Worm (Caenorhabditis elegans) whole organism, mixed stage, embryonic: ENCODE data around the gene T25D1.2.
"Not testable (repeated sequence)": the region's sequence is repeated elsewhere in the genome, so short reads cannot be mapped to it uniquely, and the experiment has no call there.

Source experiments
- blmp-1 ChIP-seq: fragments of 150-350 bp; optimal IDR thresholded peaks from 2 replicates; lab custom pipeline; 2014; ENCODE audit warnings: missing biosample characterization, missing genetic modification characterization
- ceh-39 ChIP-seq: fragments of 150-350 bp; optimal IDR thresholded peaks from 2 replicates; lab custom pipeline; 2014; ENCODE audit warnings: missing biosample characterization, missing genetic modification characterization
- ceh-43 ChIP-seq: fragments of 200-800 bp; sonication (Bioruptor generic); optimal IDR thresholded peaks from 2 replicates; lab custom pipeline; 2018; ENCODE audit warnings: mild to moderate bottlenecking, missing genetic modification characterization, moderate library complexity, missing compliant biosample characterization
- ceh-83 ChIP-seq: fragments of 200-800 bp; sonication (Bioruptor generic); optimal IDR thresholded peaks from 2 replicates; lab custom pipeline; 2018; ENCODE audit warnings: mild to moderate bottlenecking, missing genetic modification characterization, missing compliant biosample characterization
- ces-1 ChIP-seq: fragments of 150-350 bp; optimal IDR thresholded peaks from 2 replicates; lab custom pipeline; 2014; ENCODE audit warnings: missing biosample characterization, missing genetic modification reagents, missing genetic modification characterization
- cnd-1 ChIP-seq: fragments of 200-800 bp; sonication (Bioruptor generic); optimal IDR thresholded peaks from 2 replicates; lab custom pipeline; 2018; ENCODE audit warnings: mild to moderate bottlenecking, missing genetic modification characterization, missing compliant biosample characterization
- drap-1 ChIP-seq: fragments of 200-800 bp; sonication (Bioruptor generic); optimal IDR thresholded peaks from 3 replicates; lab custom pipeline; 2018; ENCODE audit warnings: mild to moderate bottlenecking, missing genetic modification characterization, missing compliant biosample characterization
- elt-1 ChIP-seq: sonication (generic microtip); optimal IDR thresholded peaks from 2 replicates; lab custom pipeline; 2017; ENCODE audit warnings: missing genetic modification characterization, mild to moderate bottlenecking, missing compliant biosample characterization, antibody characterized with exemption, moderate library complexity, borderline replicate concordance; ENCODE audit not compliant: insufficient read depth
- elt-3 ChIP-seq: fragments of 150-350 bp; optimal IDR thresholded peaks from 2 replicates; lab custom pipeline; 2014; ENCODE audit warnings: missing biosample characterization, missing genetic modification characterization
- flh-1 ChIP-seq: fragments of 200-800 bp; sonication (Bioruptor generic); optimal IDR thresholded peaks from 2 replicates; lab custom pipeline; 2018; ENCODE audit warnings: mild to moderate bottlenecking, missing genetic modification characterization, moderate library complexity, missing compliant biosample characterization
- ham-2 ChIP-seq: fragments of 200-800 bp; sonication (Bioruptor generic); optimal IDR thresholded peaks from 2 replicates; lab custom pipeline; 2018; ENCODE audit warnings: mild to moderate bottlenecking, missing genetic modification characterization, missing compliant biosample characterization
- lin-13 ChIP-seq: fragments of 150-350 bp; optimal IDR thresholded peaks from 2 replicates; lab custom pipeline; 2014; ENCODE audit warnings: missing biosample characterization, missing genetic modification characterization
- lin-32 ChIP-seq: fragments of 200-800 bp; sonication (Bioruptor generic); optimal IDR thresholded peaks from 2 replicates; lab custom pipeline; 2018; ENCODE audit warnings: mild to moderate bottlenecking, missing genetic modification characterization, missing compliant biosample characterization
- lsy-2 ChIP-seq: fragments of 150-350 bp; optimal IDR thresholded peaks from 2 replicates; lab custom pipeline; 2014; ENCODE audit warnings: missing biosample characterization, missing genetic modification characterization
- mab-5 ChIP-seq: fragments of 150-350 bp; optimal IDR thresholded peaks from 2 replicates; lab custom pipeline; 2014; ENCODE audit warnings: missing biosample characterization, missing genetic modification characterization
- mep-1 ChIP-seq: fragments of 150-350 bp; optimal IDR thresholded peaks from 2 replicates; lab custom pipeline; 2017; ENCODE audit warnings: missing biosample characterization, missing genetic modification reagents, missing genetic modification characterization, inconsistent platforms
- mls-2 ChIP-seq: sonication (generic microtip); optimal IDR thresholded peaks from 2 replicates; lab custom pipeline; 2016; ENCODE audit warnings: mild to moderate bottlenecking, missing genetic modification characterization, moderate library complexity, missing compliant biosample characterization
- nhr-2 ChIP-seq: fragments of 150-350 bp; optimal IDR thresholded peaks from 2 replicates; lab custom pipeline; 2014; ENCODE audit warnings: missing biosample characterization, missing genetic modification characterization
- nhr-237 ChIP-seq: fragments of 150-350 bp; optimal IDR thresholded peaks from 2 replicates; lab custom pipeline; 2014; ENCODE audit warnings: missing biosample characterization, missing genetic modification characterization
- nhr-28 ChIP-seq: fragments of 150-350 bp; optimal IDR thresholded peaks from 2 replicates; lab custom pipeline; 2014; ENCODE audit warnings: missing biosample characterization, missing genetic modification characterization
- nhr-76 ChIP-seq: sonication (generic microtip); optimal IDR thresholded peaks from 2 replicates; lab custom pipeline; 2017; ENCODE audit warnings: missing biosample characterization, missing genetic modification characterization
- pha-4 ChIP-seq: fragments of 150-350 bp; optimal IDR thresholded peaks from 2 replicates; lab custom pipeline; 2018; ENCODE audit warnings: missing biosample characterization, missing genetic modification reagents, missing genetic modification characterization
- sem-2 ChIP-seq: fragments of 200-800 bp; sonication (Bioruptor generic); optimal IDR thresholded peaks from 2 replicates; lab custom pipeline; 2018; ENCODE audit warnings: mild to moderate bottlenecking, missing genetic modification characterization, missing compliant biosample characterization
- snpc-4 ChIP-seq: fragments of 150-350 bp; optimal IDR thresholded peaks from 2 replicates; lab custom pipeline; 2014; ENCODE audit warnings: missing biosample characterization, missing genetic modification characterization
- sptf-1 ChIP-seq: sonication (generic microtip); optimal IDR thresholded peaks from 2 replicates; lab custom pipeline; 2017; ENCODE audit warnings: mild to moderate bottlenecking, missing genetic modification characterization, moderate library complexity, missing compliant biosample characterization
- tbx-8 ChIP-seq: fragments of 200-800 bp; sonication (Bioruptor generic); optimal IDR thresholded peaks from 2 replicates; lab custom pipeline; 2018; ENCODE audit warnings: mild to moderate bottlenecking, missing genetic modification characterization, moderate library complexity, missing compliant biosample characterization
- unc-120 ChIP-seq: sonication (generic microtip); optimal IDR thresholded peaks from 2 replicates; lab custom pipeline; 2017; ENCODE audit warnings: missing genetic modification characterization, missing compliant biosample characterization; ENCODE audit not compliant: poor library complexity, severe bottlenecking
- unc-62 ChIP-seq: fragments of 150-350 bp; optimal IDR thresholded peaks from 2 replicates; lab custom pipeline; 2014; ENCODE audit warnings: missing biosample characterization, missing genetic modification reagents, missing genetic modification characterization
- zip-8 ChIP-seq: fragments of 150-350 bp; optimal IDR thresholded peaks from 2 replicates; lab custom pipeline; 2014; ENCODE audit warnings: missing biosample characterization, missing genetic modification characterization
- ztf-11 ChIP-seq: fragments of 150-350 bp; optimal IDR thresholded peaks from 2 replicates; lab custom pipeline; 2014; ENCODE audit warnings: missing biosample characterization, missing genetic modification characterization

T25D1.2 gene

DNA sequence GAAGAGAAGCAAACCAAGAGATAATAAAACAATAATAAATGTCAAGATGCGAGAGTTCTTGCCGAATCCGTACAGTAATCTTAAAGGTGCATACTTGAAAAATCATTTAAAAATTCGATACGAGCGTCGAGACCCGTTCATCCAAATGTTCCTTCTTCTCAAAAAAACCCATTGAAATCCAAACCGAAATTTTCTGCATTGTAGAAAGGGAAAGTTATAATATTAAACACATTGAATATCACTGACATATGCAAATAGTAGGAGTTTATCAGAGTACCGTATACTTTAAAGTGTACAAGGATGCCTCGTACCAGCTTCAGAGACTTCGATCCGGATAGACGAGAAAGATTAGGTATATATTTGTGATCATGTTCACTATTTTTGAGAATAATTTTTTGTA lies at the start of gene T25D1.2:
T25D1.2 (plus strand) TSS at position 301 of the 400 bp plus-strand sequence.
- not testable (repeated sequence) for TF ChIP-seq flh-1 (GFP tag; lab: Kevin White, UChicago); blmp-1 (tag; lab: Kevin White, UChicago); ceh-39 (tag; lab: Kevin White, UChicago)

DNA sequence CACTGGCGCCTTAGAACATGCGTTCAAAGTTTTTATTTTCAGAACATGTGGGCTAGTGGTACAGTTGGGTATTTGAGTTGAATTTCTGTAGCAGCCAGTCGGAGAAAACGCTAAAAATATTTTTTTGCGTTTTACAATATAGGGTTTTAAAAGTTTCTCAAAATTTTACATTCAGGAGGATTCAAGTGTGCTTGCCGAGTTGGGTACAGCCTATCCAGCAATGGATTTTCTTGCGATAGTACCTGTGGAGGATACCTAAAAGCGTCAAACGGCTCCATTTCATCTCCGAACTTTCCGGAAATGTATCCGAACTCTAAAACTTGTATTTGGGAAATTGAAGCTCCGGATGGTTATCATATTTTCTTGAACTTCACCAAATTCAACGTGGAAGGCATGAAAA lies 49.2 kb upstream of the T25D1.2 start:
- TF ChIP-seq ztf-11 (tag; lab: Kevin White, UChicago) (no peak), mep-1 (tag; lab: Kevin White, UChicago) (no peak), lsy-2 (no peak), ham-2 (no peak), sptf-1 (no peak), snpc-4 (no peak), zip-8 (tag; lab: Kevin White, UChicago) (no peak), sem-2 (GFP tag; lab: Kevin White, UChicago) (no peak), unc-120 (no peak), nhr-76 (tag; lab: Kevin White, UChicago) (no peak), tbx-8 (GFP tag; lab: Kevin White, UChicago) (no peak), mab-5 (tag; lab: Kevin White, UChicago) (no peak), lin-32 (GFP tag; lab: Kevin White, UChicago) (no peak)

DNA sequence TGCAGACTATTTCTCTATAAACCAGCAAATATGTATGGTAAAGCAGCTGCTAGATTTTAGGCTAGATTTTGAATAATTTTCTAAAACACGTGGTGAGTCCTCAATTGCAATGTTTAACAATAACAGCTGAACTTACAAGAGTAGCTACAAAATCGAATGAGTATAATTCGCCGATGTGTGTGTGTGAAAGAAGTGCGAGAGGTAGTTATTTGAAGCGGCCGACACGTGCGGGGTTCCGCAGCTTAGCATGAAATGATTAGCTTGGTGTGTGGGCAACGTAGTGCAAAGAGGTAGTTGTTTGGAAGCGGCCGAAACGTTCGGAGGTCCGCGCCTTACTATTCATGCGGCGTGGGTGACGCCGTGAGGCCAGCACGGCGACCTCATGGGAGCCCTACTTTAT lies 46.5 kb upstream of the T25D1.2 start:
- TF ChIP-seq nhr-28 (tag; lab: Kevin White, UChicago) (no peak), drap-1 (GFP tag; lab: Kevin White, UChicago) (no peak), lin-13 (tag; lab: Kevin White, UChicago) (no peak), mls-2 (tag; lab: Kevin White, UChicago) (no peak), ceh-43 (GFP tag; lab: Kevin White, UChicago) (no peak), pha-4 (tag; lab: Kevin White, UChicago) (no peak), nhr-2 (no peak), sem-2 (GFP tag; lab: Kevin White, UChicago) (no peak), elt-1 (no peak), zip-8 (tag; lab: Kevin White, UChicago) (no peak), elt-3 (tag; lab: Kevin White, UChicago) (no peak), unc-120 (no peak), ceh-83 (no peak), lsy-2 (no peak), nhr-237 (tag; lab: Kevin White, UChicago) (no peak), flh-1 (GFP tag; lab: Kevin White, UChicago) (no peak), unc-62 (GFP tag; lab: Kevin White, UChicago) (no peak), snpc-4 (no peak)
- TF ChIP-seq, all 35 proteins: peak for 0

DNA sequence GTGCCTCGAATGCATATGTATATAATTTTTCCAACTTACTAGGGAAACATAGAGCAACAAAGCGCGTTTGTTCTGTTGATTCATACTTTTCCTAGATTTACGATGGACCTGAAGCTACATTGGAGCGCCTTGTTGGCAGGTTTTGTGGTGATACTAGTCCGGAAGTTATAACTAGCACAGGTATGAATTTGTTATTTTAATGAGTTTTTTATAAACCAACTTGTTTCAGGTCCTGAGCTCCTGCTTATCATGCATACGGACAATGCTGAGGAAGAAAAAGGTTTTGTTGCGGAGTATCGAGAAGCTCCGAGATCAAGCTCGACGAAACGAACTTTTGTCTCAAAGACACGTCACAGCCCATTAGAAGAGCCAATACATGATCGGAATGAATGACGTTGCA lies 44.6 kb upstream of the T25D1.2 start, which contains the start of gene F38E9.1:
F38E9.1 (plus strand) TSS at position 301 of the 400 bp plus-strand sequence.
- TF ChIP-seq sptf-1 (no peak), snpc-4 (no peak), cnd-1 (tag; lab: Kevin White, UChicago) (no peak), mls-2 (tag; lab: Kevin White, UChicago) (no peak), tbx-8 (GFP tag; lab: Kevin White, UChicago) (no peak), unc-62 (GFP tag; lab: Kevin White, UChicago) (no peak), mab-5 (tag; lab: Kevin White, UChicago) (no peak), ceh-43 (GFP tag; lab: Kevin White, UChicago) (no peak)
- TF ChIP-seq, all 35 proteins: peak for 0

DNA sequence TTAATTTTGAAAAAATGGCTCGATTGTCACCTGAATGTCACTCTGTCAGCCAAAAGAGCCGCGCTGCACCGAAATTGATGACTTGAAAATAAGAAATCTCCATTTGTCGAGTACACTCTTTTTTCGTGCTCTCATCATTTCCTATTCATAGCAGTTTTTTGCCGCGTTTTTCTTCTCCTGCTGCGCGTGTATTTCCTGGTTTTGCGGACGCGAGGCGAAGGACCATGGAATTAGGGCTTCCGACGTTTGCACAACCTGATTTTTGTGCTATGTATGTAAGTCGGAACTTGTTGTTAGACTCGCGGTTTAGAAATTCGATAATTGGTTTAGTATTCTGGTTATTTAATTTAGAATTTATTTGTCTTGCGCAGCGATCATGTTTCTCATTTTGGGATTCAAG lies 35.1 kb upstream of the T25D1.2 start:
- TF ChIP-seq ces-1 (GFP tag; lab: Kevin White, UChicago) (peak; percentile 34), ztf-11 (tag; lab: Kevin White, UChicago) (no peak), tbx-8 (GFP tag; lab: Kevin White, UChicago) (no peak), sem-2 (GFP tag; lab: Kevin White, UChicago) (no peak), lin-13 (tag; lab: Kevin White, UChicago) (no peak)

DNA sequence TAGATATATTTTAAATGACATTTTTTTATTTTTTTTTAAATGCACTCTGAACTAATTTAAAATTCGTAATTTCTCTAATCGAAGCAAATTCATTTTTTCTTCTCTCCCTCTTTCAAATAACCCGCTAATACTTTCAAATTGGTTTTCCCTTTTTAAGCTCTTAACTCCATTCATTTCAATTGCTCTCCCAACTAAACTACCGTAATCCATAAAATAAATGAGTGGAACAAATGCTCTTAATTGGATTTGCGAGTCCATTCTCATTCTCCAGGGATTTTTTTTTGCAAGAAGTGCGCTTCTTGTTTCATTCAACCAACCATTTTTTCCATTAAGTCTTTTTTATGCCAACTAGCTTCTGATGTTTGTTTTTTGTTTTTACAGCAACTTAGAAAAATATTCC lies 34.3 kb upstream of the T25D1.2 start:
- peak; percentile 60 for TF ChIP-seq ces-1 (GFP tag; lab: Kevin White, UChicago)
- TF ChIP-seq sptf-1: no peak
